Worm (Caenorhabditis elegans): ENCODE data around the gene nduc-2.

- TF ChIP-seq him-1 (tag; optimal IDR thresholded peaks at IDR 0.05) (no peak), dao-5 (tag; optimal IDR thresholded peaks at IDR 0.05) (no peak), W03F9.2 (tag; optimal IDR thresholded peaks at IDR 0.05) (no peak)
Measured at ce11 chrIII:2801800-2802515, 15.3 kb downstream of the nduc-2 start, which contains the start of the genes twk-45 and Y71H2AM.25.

All from whole organism, L4/young adult.